Worm (Caenorhabditis elegans): ENCODE results near the gene abu-4.

DNA sequence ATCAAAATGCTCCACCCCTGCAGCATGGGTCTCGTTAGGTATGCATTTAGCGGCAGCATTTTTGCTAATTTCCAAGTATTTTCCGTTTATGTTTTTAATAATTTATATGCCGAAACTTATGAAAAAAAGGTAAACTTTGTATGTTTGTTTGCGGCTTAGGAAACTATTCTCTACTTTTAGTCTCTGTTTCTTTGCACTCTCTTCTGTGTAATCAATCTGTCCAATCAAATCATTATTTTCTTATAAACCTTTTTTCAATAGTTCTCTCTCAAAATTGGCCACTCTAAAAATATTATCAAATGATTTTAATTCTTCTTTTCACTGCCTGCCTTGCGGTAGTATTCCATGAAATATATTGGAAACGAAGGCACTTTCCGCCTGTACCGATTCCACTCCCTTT lies 36.6 kb upstream of the abu-4 start:
- no peak for TF ChIP-seq elt-3 (tag; optimal IDR thresholded peaks at IDR 0.05)
- TF ChIP-seq ceh-43 (GFP tag; optimal IDR thresholded peaks at IDR 0.05): no peak
- no peak for TF ChIP-seq cnd-1 (tag; optimal IDR thresholded peaks at IDR 0.05)
- TF ChIP-seq ces-1 (GFP tag; optimal IDR thresholded peaks at IDR 0.05): no peak
- TF ChIP-seq elt-1 (tag; optimal IDR thresholded peaks at IDR 0.05; ENCODE audit: borderline replicate concordance, insufficient read depth): no peak
- no peak for TF ChIP-seq lin-13 (tag; optimal IDR thresholded peaks at IDR 0.05)
- no peak for TF ChIP-seq ztf-11 (tag; optimal IDR thresholded peaks at IDR 0.05)
- TF ChIP-seq nhr-237 (tag; optimal IDR thresholded peaks at IDR 0.05): no peak
